Worm (Caenorhabditis elegans) whole organism, young adult: ENCODE results near the gene skr-17.
A peak's percentile ranks its signal among the peaks of the same experiment; 100 is the strongest.

ENCODE experiments used
- B0019.2 ChIP-seq: fragments of 200-800 bp; sonication (Bioruptor generic); conservative IDR thresholded peaks from 2 replicates; pipeline ENCODE4 v1.3.6; 2022; ENCODE audit warnings: missing genetic modification reagents, missing genetic modification characterization, missing compliant biosample characterization
- B0336.3 ChIP-seq: fragments of 200-800 bp; sonication (Bioruptor generic); IDR thresholded peaks from 2 replicates; pipeline ENCODE4 v1.3.6; 2022; ENCODE audit warnings: missing genetic modification characterization, missing compliant biosample characterization
- D2030.7 ChIP-seq: fragments of 200-800 bp; sonication (Bioruptor generic); IDR thresholded peaks from 2 replicates; pipeline ENCODE4 v1.3.6; 2022; ENCODE audit warnings: missing genetic modification reagents, missing genetic modification characterization, missing compliant biosample characterization
- F23B12.7 ChIP-seq: sonication (generic microtip); optimal IDR thresholded peaks from 2 replicates; lab custom pipeline; 2017; ENCODE audit warnings: missing genetic modification characterization, mild to moderate bottlenecking, missing compliant biosample characterization, antibody characterized with exemption, moderate library complexity; ENCODE audit not compliant: insufficient read depth
- F33H1.4 ChIP-seq: fragments of 200-800 bp; sonication (Bioruptor generic); IDR thresholded peaks from 2 replicates; pipeline ENCODE4 v1.3.6; 2022; ENCODE audit warnings: missing genetic modification reagents, missing genetic modification characterization, missing compliant biosample characterization
- F37B4.10 ChIP-seq: fragments of 200-800 bp; sonication (Bioruptor generic); IDR thresholded peaks from 2 replicates; pipeline ENCODE4 v1.3.6; 2022; ENCODE audit warnings: missing genetic modification characterization, missing compliant biosample characterization
- F39B2.1 ChIP-seq: fragments of 200-800 bp; sonication (Bioruptor generic); IDR thresholded peaks from 2 replicates; pipeline ENCODE4 v1.3.6; 2022; ENCODE audit warnings: missing genetic modification reagents, missing genetic modification characterization, missing compliant biosample characterization
- F49E8.2 ChIP-seq: sonication (generic microtip); optimal IDR thresholded peaks from 3 replicates; lab custom pipeline; 2017; ENCODE audit warnings: missing genetic modification characterization, mild to moderate bottlenecking, missing compliant biosample characterization, antibody characterized with exemption, moderate library complexity; ENCODE audit not compliant: insufficient read depth
- F57C9.4 ChIP-seq: sonication (generic microtip); optimal IDR thresholded peaks from 2 replicates; lab custom pipeline; 2017; ENCODE audit warnings: mild to moderate bottlenecking, missing genetic modification characterization, missing compliant biosample characterization
- T26A5.8 ChIP-seq: sonication (generic microtip); optimal IDR thresholded peaks from 2 replicates; lab custom pipeline; 2016; ENCODE audit warnings: missing genetic modification characterization, missing compliant biosample characterization
- Y79H2A.3 ChIP-seq: fragments of 200-800 bp; sonication (Bioruptor generic); conservative IDR thresholded peaks from 2 replicates; pipeline ENCODE4 v1.3.6; 2022; ENCODE audit warnings: missing genetic modification reagents, missing genetic modification characterization, missing compliant biosample characterization
- ZK185.1 ChIP-seq: sonication (generic microtip); optimal IDR thresholded peaks from 2 replicates; lab custom pipeline; 2016; ENCODE audit warnings: mild to moderate bottlenecking, missing genetic modification characterization, missing compliant biosample characterization; ENCODE audit not compliant: poor library complexity, severe bottlenecking
- atf-7 ChIP-seq: sonication (generic microtip); optimal IDR thresholded peaks from 2 replicates; lab custom pipeline; 2017; ENCODE audit warnings: mild to moderate bottlenecking, missing genetic modification characterization, missing compliant biosample characterization
- bed-1 ChIP-seq: fragments of 200-800 bp; sonication (Bioruptor generic); IDR thresholded peaks from 2 replicates; pipeline ENCODE4 v1.3.6; 2022; ENCODE audit warnings: missing genetic modification reagents, missing genetic modification characterization, missing compliant biosample characterization
- cebp-2 ChIP-seq: fragments of 200-800 bp; sonication (Bioruptor generic); IDR thresholded peaks from 2 replicates; pipeline ENCODE4 v1.3.6; 2022; ENCODE audit warnings: missing genetic modification characterization, missing compliant biosample characterization
- ceh-40 ChIP-seq: fragments of 200-800 bp; sonication (Bioruptor generic); IDR thresholded peaks from 2 replicates; pipeline ENCODE4 v1.3.6; 2022; ENCODE audit warnings: missing genetic modification characterization, missing compliant biosample characterization
- ceh-79 ChIP-seq: sonication (generic microtip); optimal IDR thresholded peaks from 2 replicates; lab custom pipeline; 2017; ENCODE audit warnings: mild to moderate bottlenecking, missing genetic modification characterization, missing compliant biosample characterization
- ceh-91 ChIP-seq: fragments of 200-800 bp; sonication (Bioruptor generic); IDR thresholded peaks from 2 replicates; pipeline ENCODE4 v1.3.6; 2022; ENCODE audit warnings: missing genetic modification reagents, missing genetic modification characterization, missing compliant biosample characterization
- die-1 ChIP-seq: sonication (generic microtip); optimal IDR thresholded peaks from 2 replicates; lab custom pipeline; 2016; ENCODE audit warnings: missing genotype, mild to moderate bottlenecking, missing genetic modification characterization, missing compliant biosample characterization
- dpff-1 ChIP-seq: sonication (generic microtip); optimal IDR thresholded peaks from 2 replicates; lab custom pipeline; 2017; ENCODE audit warnings: mild to moderate bottlenecking, missing genetic modification characterization, missing compliant biosample characterization
- dpl-1 ChIP-seq: fragments of 150-350 bp; optimal IDR thresholded peaks from 2 replicates; lab custom pipeline; 2014; ENCODE audit warnings: missing biosample characterization, missing genetic modification reagents, missing genetic modification characterization
- efl-1 ChIP-seq: fragments of 150-350 bp; optimal IDR thresholded peaks from 2 replicates; lab custom pipeline; 2014; ENCODE audit warnings: missing biosample characterization, missing genetic modification reagents, missing genetic modification characterization
- egl-18 ChIP-seq: fragments of 200-800 bp; sonication (Bioruptor generic); IDR thresholded peaks from 2 replicates; pipeline ENCODE4 v1.3.6; 2022; ENCODE audit warnings: missing genetic modification reagents, missing genetic modification characterization, missing compliant biosample characterization
- egrh-3 ChIP-seq: fragments of 200-800 bp; sonication (Bioruptor generic); IDR thresholded peaks from 2 replicates; pipeline ENCODE4 v1.3.6; 2022; ENCODE audit warnings: missing genetic modification reagents, missing genetic modification characterization, missing compliant biosample characterization
- gei-17 ChIP-seq: fragments of 200-800 bp; sonication (Bioruptor generic); optimal IDR thresholded peaks from 2 replicates; lab custom pipeline; 2018; ENCODE audit warnings: mild to moderate bottlenecking, missing genetic modification characterization, missing compliant biosample characterization
- hmg-1.2 ChIP-seq: fragments of 200-800 bp; sonication (Bioruptor generic); IDR thresholded peaks from 2 replicates; pipeline ENCODE4 v1.3.6; 2022; ENCODE audit warnings: missing genetic modification reagents, missing genetic modification characterization, missing compliant biosample characterization
- hmg-20 ChIP-seq: fragments of 200-800 bp; sonication (Bioruptor generic); IDR thresholded peaks from 2 replicates; pipeline ENCODE4 v1.3.6; 2022; ENCODE audit warnings: missing genetic modification reagents, missing genetic modification characterization, missing compliant biosample characterization
- hrde-1 ChIP-seq: sonication (generic microtip); optimal IDR thresholded peaks from 2 replicates; lab custom pipeline; 2016; ENCODE audit warnings: missing genetic modification characterization, mild to moderate bottlenecking, missing compliant biosample characterization, moderate library complexity, missing genotype, missing genetic modification reagents, borderline replicate concordance
- let-607 ChIP-seq, 2 experiments: fragments of 200-800 bp in 1 of 2; sonication (Bioruptor generic) in 1 of 2; sonication (generic microtip) in 1 of 2; optimal IDR thresholded peaks; 2 replicates each; lab custom pipeline; 2016 to 2018; ENCODE audit warnings: mild to moderate bottlenecking in 2 of 2, missing compliant biosample characterization in 2 of 2, missing genetic modification characterization in 2 of 2, moderate library complexity in 2 of 2, missing genotype in 1 of 2
- lin-40 ChIP-seq: sonication (generic microtip); optimal IDR thresholded peaks from 2 replicates; lab custom pipeline; 2016; ENCODE audit warnings: missing genetic modification characterization, mild to moderate bottlenecking, missing compliant biosample characterization, missing genotype, missing genetic modification reagents
- madf-10 ChIP-seq: sonication (generic microtip); optimal IDR thresholded peaks from 2 replicates; lab custom pipeline; 2016; ENCODE audit warnings: mild to moderate bottlenecking, missing genetic modification characterization, missing compliant biosample characterization
- madf-3 ChIP-seq: fragments of 200-800 bp; sonication (Bioruptor generic); IDR thresholded peaks from 2 replicates; pipeline ENCODE4 v1.3.6; 2022; ENCODE audit warnings: missing genetic modification reagents, missing genetic modification characterization, missing compliant biosample characterization
- madf-8 ChIP-seq: fragments of 200-800 bp; sonication (Bioruptor generic); conservative IDR thresholded peaks from 2 replicates; pipeline ENCODE4 v1.3.6; 2022; ENCODE audit warnings: missing genetic modification reagents, missing genetic modification characterization, missing compliant biosample characterization
- mxl-1 ChIP-seq: sonication (generic microtip); optimal IDR thresholded peaks from 2 replicates; lab custom pipeline; 2016; ENCODE audit warnings: missing genetic modification characterization, missing compliant biosample characterization
- nfya-1 ChIP-seq: sonication (generic microtip); optimal IDR thresholded peaks from 2 replicates; lab custom pipeline; 2017; ENCODE audit warnings: antibody characterized with exemption, missing compliant biosample characterization, missing genetic modification characterization, borderline replicate concordance; ENCODE audit not compliant: insufficient read depth
- nhr-120 ChIP-seq: fragments of 200-800 bp; sonication (Bioruptor generic); IDR thresholded peaks from 2 replicates; pipeline ENCODE4 v1.3.6; 2022; ENCODE audit warnings: missing genetic modification characterization, missing compliant biosample characterization
- nhr-27 ChIP-seq: fragments of 200-800 bp; sonication (Bioruptor generic); optimal IDR thresholded peaks from 2 replicates; lab custom pipeline; 2018; ENCODE audit warnings: mild to moderate bottlenecking, missing genetic modification characterization, moderate library complexity, missing compliant biosample characterization
- pbrm-1 ChIP-seq: fragments of 200-800 bp; sonication (Bioruptor generic); IDR thresholded peaks from 2 replicates; pipeline ENCODE4 v1.3.6; 2022; ENCODE audit warnings: missing genetic modification reagents, missing genetic modification characterization, missing compliant biosample characterization
- pha-4 ChIP-seq: fragments of 150-350 bp; sonication (generic microtip); optimal IDR thresholded peaks from 2 replicates; lab custom pipeline; 2014; ENCODE audit warnings: missing biosample characterization, missing genetic modification reagents, missing genetic modification characterization
- repo-1 ChIP-seq: sonication (generic microtip); optimal IDR thresholded peaks from 2 replicates; lab custom pipeline; 2017; ENCODE audit warnings: mild to moderate bottlenecking, missing genetic modification characterization, missing compliant biosample characterization
- sdz-38 ChIP-seq: sonication (generic microtip); optimal IDR thresholded peaks from 2 replicates; lab custom pipeline; 2016; ENCODE audit warnings: missing genotype, missing genetic modification characterization, missing compliant biosample characterization
- snpc-1.1 ChIP-seq: sonication (generic microtip); optimal IDR thresholded peaks from 2 replicates; lab custom pipeline; 2017; ENCODE audit warnings: missing genetic modification characterization, mild to moderate bottlenecking, missing compliant biosample characterization, antibody characterized with exemption, moderate library complexity, missing genotype, missing genetic modification reagents; ENCODE audit not compliant: insufficient read depth
- snpc-3.4 ChIP-seq: sonication (generic microtip); optimal IDR thresholded peaks from 2 replicates; lab custom pipeline; 2017; ENCODE audit warnings: missing genetic modification characterization, mild to moderate bottlenecking, missing compliant biosample characterization, antibody characterized with exemption, moderate library complexity, missing genotype, missing genetic modification reagents
- sptf-2 ChIP-seq: fragments of 200-800 bp; sonication (Bioruptor generic); optimal IDR thresholded peaks from 2 replicates; lab custom pipeline; 2018; ENCODE audit warnings: mild to moderate bottlenecking, missing genetic modification characterization, missing compliant biosample characterization
- xnd-1 ChIP-seq: sonication (generic microtip); optimal IDR thresholded peaks from 2 replicates; lab custom pipeline; 2016; ENCODE audit warnings: missing genotype, missing genetic modification reagents, missing genetic modification characterization, missing compliant biosample characterization
- ztf-26 ChIP-seq: sonication (generic microtip); optimal IDR thresholded peaks from 2 replicates; lab custom pipeline; 2017; ENCODE audit warnings: missing genetic modification characterization, missing compliant biosample characterization
- ztf-28 ChIP-seq: fragments of 200-800 bp; sonication (Bioruptor generic); IDR thresholded peaks from 2 replicates; pipeline ENCODE4 v1.3.6; 2022; ENCODE audit warnings: missing genetic modification reagents, missing genetic modification characterization, missing compliant biosample characterization
- ztf-3 ChIP-seq: fragments of 200-800 bp; sonication (Bioruptor generic); optimal IDR thresholded peaks from 2 replicates; lab custom pipeline; 2018; ENCODE audit warnings: mild to moderate bottlenecking, missing genetic modification characterization, missing compliant biosample characterization

The skr-17 gene

DNA sequence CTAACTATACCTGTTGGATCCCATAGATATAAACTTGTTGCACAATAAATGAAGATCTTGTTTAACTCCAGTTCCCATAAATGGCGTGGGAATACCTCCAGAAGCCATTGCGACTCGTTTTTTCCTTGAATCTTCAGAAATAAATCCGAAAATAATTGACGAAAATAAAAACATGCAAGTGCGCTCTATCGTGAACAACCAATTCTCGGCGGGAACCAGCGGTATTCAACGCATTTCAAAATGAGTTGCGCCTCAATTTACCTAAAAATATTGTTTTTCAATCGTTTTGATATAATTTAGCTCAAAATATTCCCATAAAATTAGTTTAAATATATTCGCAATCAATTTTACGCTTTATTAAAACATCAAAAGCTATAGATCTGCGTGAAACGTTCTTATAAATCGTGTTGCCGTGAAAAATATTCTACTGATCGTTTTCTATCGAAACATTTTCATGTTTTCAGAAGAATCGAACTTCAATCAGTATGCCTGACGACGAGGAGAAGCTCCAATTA lies 2.2 kb upstream of the skr-17 start, which contains the start of the genes snpc-1.1 and spdl-1 (continued):
- TF ChIP-seq pbrm-1 (GFP tag; lab: Robert Waterston, UW): no peak
- no peak for TF ChIP-seq ZK185.1 (tag; lab: Kevin White, UChicago)
- peak; percentile 2 for TF ChIP-seq xnd-1
- TF ChIP-seq lin-40: no peak
- no peak for TF ChIP-seq atf-7
- TF ChIP-seq mxl-1 (tag; lab: Kevin White, UChicago): no peak
- TF ChIP-seq nhr-120 (GFP tag; lab: Robert Waterston, UW): no peak
- no peak for TF ChIP-seq F49E8.2
- TF ChIP-seq ceh-79 (tag; lab: Kevin White, UChicago): no peak
- TF ChIP-seq B0336.3: no peak
- TF ChIP-seq ceh-40 (GFP tag; lab: Robert Waterston, UW): no peak
- no peak for TF ChIP-seq hmg-20
- TF ChIP-seq hmg-1.2: peak; percentile 21; the same call in 1 of the 2 replicates
- no peak for TF ChIP-seq F39B2.1 (GFP tag; lab: Robert Waterston, UW)
- no peak for TF ChIP-seq cebp-2 (GFP tag; lab: Robert Waterston, UW)
- no peak for TF ChIP-seq nhr-27 (tag; lab: Kevin White, UChicago)
- no peak for TF ChIP-seq snpc-1.1 (tag; lab: Kevin White, UChicago)
- no peak for TF ChIP-seq bed-1 (GFP tag; lab: Robert Waterston, UW)
- TF ChIP-seq ceh-91: 0 out of 2 replicates have a peak, but pooled peaks have one; percentile 30
- TF ChIP-seq efl-1 (GFP tag; lab: Kevin White, UChicago): peak; percentile 88
- 0 out of 2 replicates have a peak, but pooled peaks have one; percentile 21 for TF ChIP-seq D2030.7 (GFP tag; lab: Robert Waterston, UW)
- TF ChIP-seq sdz-38 (tag; lab: Kevin White, UChicago): no peak
- TF ChIP-seq F33H1.4 (GFP tag; lab: Robert Waterston, UW): peak; percentile 31; the same call in 1 of the 2 replicates
- TF ChIP-seq pha-4: no peak
- TF ChIP-seq madf-10 (tag; lab: Kevin White, UChicago): no peak
- TF ChIP-seq egl-18 (GFP tag; lab: Robert Waterston, UW): no peak
- TF ChIP-seq F23B12.7: peak; percentile 36
- no peak for TF ChIP-seq hrde-1 (tag; lab: Kevin White, UChicago)
- TF ChIP-seq dpl-1 (GFP tag; lab: Kevin White, UChicago): peak; percentile 72
- TF ChIP-seq F37B4.10 (GFP tag; lab: Robert Waterston, UW): no peak
- no peak for TF ChIP-seq ztf-28
- TF ChIP-seq ztf-3 (GFP tag; lab: Kevin White, UChicago): no peak
- TF ChIP-seq madf-8 (GFP tag; lab: Robert Waterston, UW): 0 out of 2 replicates have a peak, but pooled peaks have one; percentile 41
- no peak for TF ChIP-seq dpff-1 (tag; lab: Kevin White, UChicago)
- TF ChIP-seq repo-1 (tag; lab: Kevin White, UChicago): no peak
- no peak for TF ChIP-seq egrh-3 (GFP tag; lab: Robert Waterston, UW)
- no peak for TF ChIP-seq Y79H2A.3 (GFP tag; lab: Robert Waterston, UW)
- no peak for TF ChIP-seq F57C9.4
- TF ChIP-seq die-1 (tag; lab: Kevin White, UChicago): no peak
- TF ChIP-seq ztf-26 (tag; lab: Kevin White, UChicago): no peak
- no peak for TF ChIP-seq madf-3
- TF ChIP-seq B0019.2 (GFP tag; lab: Robert Waterston, UW): no peak
- TF ChIP-seq nfya-1 (tag; lab: Kevin White, UChicago): no peak
- TF ChIP-seq let-607 (tag; optimal IDR thresholded peaks at IDR 0.05; lab: Kevin White, UChicago): no peak
- no peak for TF ChIP-seq T26A5.8
- no peak for TF ChIP-seq sptf-2 (GFP tag; lab: Kevin White, UChicago)
- no peak for TF ChIP-seq gei-17 (GFP tag; lab: Kevin White, UChicago)
- no peak for TF ChIP-seq snpc-3.4
